Worm (Caenorhabditis elegans): ENCODE measurements around the gene flp-28.

DNA sequence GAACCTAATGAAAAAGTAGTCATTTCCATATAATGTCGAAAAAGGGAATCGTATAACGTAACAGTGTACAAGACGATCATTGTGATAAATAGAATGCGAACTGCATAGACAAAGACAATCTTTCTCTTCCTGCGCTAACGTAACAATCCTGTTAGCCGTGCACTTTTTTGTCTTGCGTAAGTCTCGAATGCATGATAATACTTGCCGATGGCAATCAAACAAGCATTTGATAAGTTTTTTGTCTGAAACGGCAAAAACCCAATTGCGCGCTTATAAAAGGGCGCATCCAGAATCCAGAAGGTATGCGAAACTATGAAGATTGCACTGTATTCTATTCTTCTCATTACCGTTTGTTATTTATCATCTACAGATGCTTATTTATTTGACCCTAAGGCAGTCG is 12.8 kb downstream of the flp-28 start, which contains the start of gene dao-4:
- TF ChIP-seq unc-39 (tag; optimal IDR thresholded peaks at IDR 0.05), result no peak
- TF ChIP-seq tbx-8 (GFP tag; optimal IDR thresholded peaks at IDR 0.05), result no peak
- TF ChIP-seq hlh-1 (tag; optimal IDR thresholded peaks at IDR 0.05), result no peak
- TF ChIP-seq elt-3 (tag; optimal IDR thresholded peaks at IDR 0.05), result no peak
